Worm (Caenorhabditis elegans) whole organism, L4/young adult: ENCODE measurements around the gene F49C5.11.
"Not testable (repeated sequence)": the region's sequence is repeated elsewhere in the genome, so short reads cannot be mapped to it uniquely, and the experiment has no call there.

Experiments used
- W03F9.2 ChIP-seq: fragments of 150-350 bp; optimal IDR thresholded peaks from 2 replicates; lab custom pipeline; 2014; ENCODE audit warnings: missing biosample characterization, missing genetic modification characterization
- dao-5 ChIP-seq: sonication (generic microtip); optimal IDR thresholded peaks from 2 replicates; lab custom pipeline; 2016; ENCODE audit warnings: missing genotype, missing genetic modification characterization, moderate library complexity, missing compliant biosample characterization
- him-1 ChIP-seq: sonication (generic microtip); optimal IDR thresholded peaks from 2 replicates; lab custom pipeline; 2016; ENCODE audit warnings: missing genotype, missing genetic modification reagents, missing genetic modification characterization, missing compliant biosample characterization

The F49C5.11 gene

ce11 chrII:12536203-12536602 is 19.5 kb upstream of the F49C5.11 start, which contains the start of gene F49C5.3:
F49C5.3 (plus strand) TSS chrII:12536503.
- not testable (repeated sequence) for TF ChIP-seq W03F9.2 (tag; lab: Kevin White, UChicago); him-1 (tag; lab: Kevin White, UChicago); dao-5

- no peak for TF ChIP-seq dao-5
- no peak for TF ChIP-seq him-1 (tag; lab: Kevin White, UChicago)
- no peak for TF ChIP-seq W03F9.2 (tag; lab: Kevin White, UChicago)
Measured at ce11 chrII:12539395-12539794, 16.3 kb upstream of the F49C5.11 start.

- peak; percentile 64 for TF ChIP-seq dao-5
Measured at ce11 chrII:12541670-12542080, 14.0 kb upstream of the F49C5.11 start.

- TF ChIP-seq him-1 (tag; lab: Kevin White, UChicago) (no peak), W03F9.2 (tag; lab: Kevin White, UChicago) (no peak), dao-5 (no peak)
Measured at ce11 chrII:12542594-12542997, 13.1 kb upstream of the F49C5.11 start.

ce11 chrII:12544533-12544932 is 11.1 kb upstream of the F49C5.11 start, which contains the start of gene F49C5.9:
F49C5.9 (minus strand) TSS chrII:12544633.
- no peak for TF ChIP-seq dao-5
- TF ChIP-seq him-1 (tag; lab: Kevin White, UChicago): no peak
- TF ChIP-seq W03F9.2 (tag; lab: Kevin White, UChicago): no peak

DNA sequence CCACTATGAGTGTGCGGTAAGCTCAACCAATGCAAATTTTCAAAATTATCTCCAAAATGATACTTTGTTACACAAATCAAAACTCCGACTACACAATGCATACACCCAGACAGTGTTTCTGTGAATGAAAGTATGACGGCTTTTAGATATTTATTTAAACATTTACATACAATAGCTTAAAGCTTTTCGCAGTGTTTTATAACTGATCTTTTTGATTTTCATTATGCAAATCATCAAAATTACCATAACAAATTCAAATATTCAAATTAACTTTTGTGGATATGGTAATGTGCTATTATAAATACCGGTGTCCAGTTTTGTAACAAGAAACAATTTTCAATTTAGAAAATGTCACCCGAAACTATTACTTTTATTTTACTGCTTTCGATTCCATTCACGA is 9.3 kb upstream of the F49C5.11 start, which contains the start of the genes F49C5.5 and F49C5.10:
TSS of gene F49C5.5 (minus strand) at position 101 of the 400 bp plus-strand sequence.
TSS of gene F49C5.10 (plus strand) at position 344 of the 400 bp plus-strand sequence.
- no peak for TF ChIP-seq dao-5
- TF ChIP-seq W03F9.2 (tag; lab: Kevin White, UChicago): no peak
- no peak for TF ChIP-seq him-1 (tag; lab: Kevin White, UChicago)

DNA sequence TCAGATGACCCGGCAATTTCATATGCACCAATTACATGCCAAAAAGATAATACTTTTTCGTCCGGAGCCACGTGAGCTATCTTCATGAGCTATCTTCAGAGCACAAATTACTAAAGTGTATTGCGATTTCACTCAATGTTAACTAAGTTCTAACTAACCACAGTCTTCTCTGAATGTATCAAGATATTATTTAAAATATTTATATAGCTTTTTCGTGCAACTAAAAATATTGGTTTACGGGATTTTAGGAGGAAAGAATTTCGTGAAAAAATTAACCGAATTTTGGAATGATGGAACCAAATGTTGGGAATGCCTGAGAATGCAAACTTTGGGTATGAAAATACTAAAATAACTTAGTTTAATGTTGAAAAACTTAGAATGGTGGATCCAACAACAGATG is 8.1 kb upstream of the F49C5.11 start, which contains the start of gene F49C5.16:
TSS of gene F49C5.16 (plus strand) at position 301 of the 400 bp plus-strand sequence.
- no peak for TF ChIP-seq W03F9.2 (tag; lab: Kevin White, UChicago)
- TF ChIP-seq dao-5: no peak
- no peak for TF ChIP-seq him-1 (tag; lab: Kevin White, UChicago)

DNA sequence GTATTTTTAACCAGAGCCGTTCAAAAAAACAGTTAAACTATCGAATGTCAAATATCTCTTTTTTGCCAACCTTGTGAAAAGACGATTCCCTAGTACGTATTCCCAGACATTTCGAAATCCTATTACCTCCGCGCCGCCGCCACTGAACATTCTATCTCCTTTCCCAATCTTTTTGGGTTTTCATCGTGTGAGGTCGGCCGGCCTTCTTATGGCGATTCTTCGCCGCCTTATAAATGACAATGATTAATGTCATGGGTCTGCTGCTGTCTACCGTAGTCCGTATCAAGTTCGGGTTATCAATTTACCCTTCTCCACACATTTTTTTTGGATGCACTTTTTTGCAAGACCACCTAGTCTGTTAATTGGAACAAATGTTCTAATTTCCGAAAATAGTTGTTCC is 6.1 kb upstream of the F49C5.11 start:
- TF ChIP-seq W03F9.2 (tag; lab: Kevin White, UChicago): no peak
- TF ChIP-seq dao-5: no peak
- no peak for TF ChIP-seq him-1 (tag; lab: Kevin White, UChicago)

- TF ChIP-seq W03F9.2 (tag; lab: Kevin White, UChicago) (no peak), him-1 (tag; lab: Kevin White, UChicago) (no peak), dao-5 (no peak)
Measured at ce11 chrII:12550940-12551339, 4.7 kb upstream of the F49C5.11 start.

DNA sequence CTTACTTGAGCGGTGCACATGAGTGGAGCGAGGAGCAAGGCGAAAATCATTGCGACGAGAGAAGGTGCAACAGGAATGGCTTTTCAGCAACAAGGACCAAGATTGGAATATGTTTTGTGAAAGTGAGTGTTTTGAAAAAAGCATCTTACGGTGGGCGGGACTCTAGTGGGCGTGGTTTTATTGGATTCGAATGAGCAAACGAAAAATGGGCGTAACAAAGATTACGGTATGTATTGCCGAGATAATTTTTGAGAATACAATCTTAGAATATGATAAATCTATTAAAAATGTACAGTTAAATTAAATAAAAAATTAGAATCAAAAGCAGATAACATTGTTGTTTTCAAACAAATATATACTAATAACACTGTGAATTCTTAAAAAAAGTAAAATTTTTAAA is 4.5 kb downstream of the F49C5.11 start, which contains the start of gene F49C5.12:
TSS of gene F49C5.12 (minus strand) at position 101 of the 400 bp plus-strand sequence.
- TF ChIP-seq him-1 (tag; lab: Kevin White, UChicago) (no peak), dao-5 (no peak), W03F9.2 (tag; lab: Kevin White, UChicago) (no peak)

DNA sequence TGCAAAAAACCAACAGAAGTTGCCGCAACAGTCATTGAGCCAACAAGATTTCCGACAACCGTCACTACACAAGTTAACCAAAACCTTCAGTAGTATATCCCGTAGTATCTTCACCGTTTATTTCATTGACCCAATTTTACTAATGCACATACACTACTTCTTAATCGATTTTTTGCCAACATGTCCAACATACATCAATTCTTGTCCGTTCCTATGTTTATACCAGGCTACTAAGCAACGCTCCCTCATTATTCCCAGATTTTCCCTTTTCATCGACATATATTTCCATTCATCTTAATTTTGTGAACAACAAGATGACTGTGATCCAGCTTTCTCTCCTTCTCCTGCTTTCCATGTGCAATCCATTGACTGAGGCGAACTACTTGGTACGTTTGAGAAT is 10.2 kb downstream of the F49C5.11 start, which contains the start of gene F49C5.7:
TSS of gene F49C5.7 (plus strand) at position 301 of the 400 bp plus-strand sequence.
- TF ChIP-seq W03F9.2 (tag; lab: Kevin White, UChicago) (no peak), him-1 (tag; lab: Kevin White, UChicago) (no peak), dao-5 (no peak)

DNA sequence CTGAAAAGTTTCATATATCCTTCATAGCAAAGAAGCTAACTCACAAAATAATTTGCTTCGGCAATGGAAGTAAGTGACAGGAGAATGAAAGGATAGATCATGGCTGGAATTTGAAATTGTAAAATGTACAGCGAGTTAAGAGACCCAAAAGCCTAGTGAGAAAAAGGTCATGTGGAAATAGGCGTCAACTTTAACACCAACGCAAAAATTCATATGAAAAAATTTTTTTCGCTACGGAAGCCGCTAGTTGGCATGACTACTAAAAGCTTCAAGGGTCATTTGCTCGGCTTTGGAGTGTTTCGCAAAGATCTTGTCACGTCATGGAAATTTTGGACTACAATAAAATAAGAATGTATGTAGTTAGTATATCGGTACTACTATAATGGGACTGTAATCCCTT is 14.8 kb downstream of the F49C5.11 start, which contains the start of gene Y38E10A.1:
TSS of gene Y38E10A.1 (minus strand) at position 101 of the 400 bp plus-strand sequence.
- no peak for TF ChIP-seq dao-5
- TF ChIP-seq him-1 (tag; lab: Kevin White, UChicago): no peak
- TF ChIP-seq W03F9.2 (tag; lab: Kevin White, UChicago): no peak

DNA sequence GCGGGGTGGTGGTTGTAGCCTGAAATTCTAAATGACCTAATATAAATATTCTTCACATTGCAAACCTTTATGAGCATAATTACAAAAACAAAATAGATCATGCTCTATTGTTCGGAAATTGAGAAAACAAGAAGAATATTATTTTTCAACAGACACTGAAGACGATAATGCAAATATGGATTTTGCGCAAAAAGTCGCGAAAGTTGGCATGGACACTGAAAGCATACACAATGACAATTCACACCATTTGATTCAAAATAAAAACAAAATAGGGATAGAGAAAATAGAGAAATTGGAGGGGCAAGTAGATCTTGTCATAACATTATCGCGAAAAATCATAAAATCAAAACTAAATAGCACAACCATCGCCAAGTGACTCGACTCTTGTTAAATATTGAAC is 17.1 kb downstream of the F49C5.11 start, which contains the start of gene Y38E10A.35:
TSS of gene Y38E10A.35 (minus strand) at position 101 of the 400 bp plus-strand sequence.
- TF ChIP-seq W03F9.2 (tag; lab: Kevin White, UChicago) (no peak), him-1 (tag; lab: Kevin White, UChicago) (no peak), dao-5 (no peak)

DNA sequence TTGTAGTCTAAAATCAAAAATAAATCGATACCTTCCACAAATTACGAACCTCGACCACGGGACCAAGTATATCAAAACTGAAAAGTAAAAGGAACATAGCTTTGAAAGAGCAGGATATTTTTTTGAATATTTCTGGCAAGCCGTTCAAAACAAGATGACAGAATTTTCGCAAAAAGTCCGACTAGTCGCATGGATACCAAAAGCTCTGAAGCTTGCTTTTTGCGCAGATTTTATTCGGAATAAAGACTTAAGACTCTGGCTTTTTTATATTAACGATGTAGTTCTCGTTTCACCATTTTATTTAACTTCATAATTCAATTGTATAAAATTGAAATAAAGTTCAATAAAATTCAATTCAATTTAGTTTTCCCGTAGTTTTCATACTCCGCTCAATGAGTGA is 17.9 kb downstream of the F49C5.11 start, which contains the start of gene Y38E10A.2:
TSS of gene Y38E10A.2 (minus strand) at position 101 of the 400 bp plus-strand sequence.
- TF ChIP-seq W03F9.2 (tag; lab: Kevin White, UChicago) (no peak), dao-5 (no peak), him-1 (tag; lab: Kevin White, UChicago) (no peak)

ce11 chrII:12574668-12575067 is 19.0 kb downstream of the F49C5.11 start, which contains the start of gene Y38E10A.3:
Y38E10A.3 (minus strand) TSS chrII:12574768.
- no peak for TF ChIP-seq dao-5
- TF ChIP-seq him-1 (tag; lab: Kevin White, UChicago): no peak
- TF ChIP-seq W03F9.2 (tag; lab: Kevin White, UChicago): no peak
